Worm (Caenorhabditis elegans) whole organism, late embryonic: ENCODE results near the gene tsp-1.

ENCODE experiments used
- C08G9.2 ChIP-seq: sonication (generic microtip); optimal IDR thresholded peaks from 2 replicates; lab custom pipeline; 2016; ENCODE audit warnings: mild to moderate bottlenecking, missing genetic modification characterization, moderate library complexity, missing compliant biosample characterization
- C38D4.7 ChIP-seq: fragments of 200-800 bp; sonication (Bioruptor generic); optimal IDR thresholded peaks from 2 replicates; lab custom pipeline; 2018; ENCODE audit warnings: mild to moderate bottlenecking, missing genetic modification characterization, moderate library complexity, missing compliant biosample characterization
- F13H6.1 ChIP-seq: sonication (generic microtip); optimal IDR thresholded peaks from 2 replicates; lab custom pipeline; 2016; ENCODE audit warnings: missing genetic modification characterization, missing compliant biosample characterization
- ama-1 ChIP-seq: fragments of 150-350 bp; optimal IDR thresholded peaks from 2 replicates; lab custom pipeline; 2014
- ceh-18 ChIP-seq: sonication (generic microtip); optimal IDR thresholded peaks from 2 replicates; lab custom pipeline; 2016; ENCODE audit warnings: missing genetic modification characterization, missing compliant biosample characterization
- ceh-19 ChIP-seq: fragments of 200-800 bp; sonication (Bioruptor generic); optimal IDR thresholded peaks from 2 replicates; lab custom pipeline; 2018; ENCODE audit warnings: mild to moderate bottlenecking, missing genetic modification characterization, missing compliant biosample characterization
- ceh-22 ChIP-seq: sonication (generic microtip); optimal IDR thresholded peaks from 2 replicates; lab custom pipeline; 2017; ENCODE audit warnings: missing biosample characterization, missing genetic modification characterization
- ceh-24 ChIP-seq: sonication (generic microtip); optimal IDR thresholded peaks from 2 replicates; lab custom pipeline; 2016; ENCODE audit warnings: mild to moderate bottlenecking, missing genetic modification characterization, missing compliant biosample characterization
- ceh-31 ChIP-seq: sonication (generic microtip); optimal IDR thresholded peaks from 2 replicates; lab custom pipeline; 2016; ENCODE audit warnings: missing genetic modification characterization, missing compliant biosample characterization
- ceh-9 ChIP-seq: sonication (generic microtip); optimal IDR thresholded peaks from 2 replicates; lab custom pipeline; 2016; ENCODE audit warnings: mild to moderate bottlenecking, missing genetic modification characterization, inconsistent platforms, missing compliant biosample characterization
- elt-2 ChIP-seq: sonication (generic microtip); optimal IDR thresholded peaks from 2 replicates; lab custom pipeline; 2016; ENCODE audit warnings: missing genetic modification reagents, missing genetic modification characterization, missing compliant biosample characterization
- fax-1 ChIP-seq: sonication (generic microtip); optimal IDR thresholded peaks from 2 replicates; lab custom pipeline; 2016; ENCODE audit warnings: missing genotype, missing genetic modification characterization, missing compliant biosample characterization
- fkh-10 ChIP-seq: fragments of 150-350 bp; optimal IDR thresholded peaks from 2 replicates; lab custom pipeline; 2014; ENCODE audit warnings: missing biosample characterization, missing genetic modification reagents, missing genetic modification characterization
- gmeb-2 ChIP-seq: sonication (generic microtip); optimal IDR thresholded peaks from 2 replicates; lab custom pipeline; 2016; ENCODE audit warnings: missing genetic modification characterization, inconsistent platforms, missing compliant biosample characterization
- hlh-30 ChIP-seq: sonication (generic microtip); optimal IDR thresholded peaks from 2 replicates; lab custom pipeline; 2017; ENCODE audit warnings: antibody characterized with exemption, missing genetic modification characterization, missing compliant biosample characterization; ENCODE audit not compliant: insufficient read depth
- hlh-8 ChIP-seq: sonication (generic microtip); optimal IDR thresholded peaks from 2 replicates; lab custom pipeline; 2016; ENCODE audit warnings: missing genotype, missing genetic modification characterization, missing compliant biosample characterization
- lin-11 ChIP-seq: fragments of 200-800 bp; sonication (Bioruptor generic); optimal IDR thresholded peaks from 2 replicates; lab custom pipeline; 2018; ENCODE audit warnings: mild to moderate bottlenecking, missing genetic modification characterization, missing compliant biosample characterization
- nfya-1 ChIP-seq: sonication (generic microtip); optimal IDR thresholded peaks from 2 replicates; lab custom pipeline; 2017; ENCODE audit warnings: missing genetic modification characterization, mild to moderate bottlenecking, missing compliant biosample characterization, antibody characterized with exemption, moderate library complexity
- nhr-232 ChIP-seq: sonication (generic microtip); optimal IDR thresholded peaks from 2 replicates; lab custom pipeline; 2016; ENCODE audit warnings: missing genetic modification characterization, missing compliant biosample characterization
- odd-2 ChIP-seq: sonication (generic microtip); optimal IDR thresholded peaks from 2 replicates; lab custom pipeline; 2017; ENCODE audit warnings: antibody characterized with exemption, mild to moderate bottlenecking, missing genetic modification characterization, missing compliant biosample characterization
- pat-9 ChIP-seq: fragments of 200-800 bp; sonication (Bioruptor generic); optimal IDR thresholded peaks from 2 replicates; lab custom pipeline; 2018; ENCODE audit warnings: mild to moderate bottlenecking, missing genetic modification characterization, moderate library complexity, missing compliant biosample characterization
- pax-1 ChIP-seq: fragments of 150-350 bp; optimal IDR thresholded peaks from 2 replicates; lab custom pipeline; 2014; ENCODE audit warnings: missing biosample characterization, missing genetic modification characterization
- pha-2 ChIP-seq: sonication (generic microtip); optimal IDR thresholded peaks from 2 replicates; lab custom pipeline; 2017; ENCODE audit warnings: mild to moderate bottlenecking, missing genetic modification characterization, missing compliant biosample characterization
- pha-4 ChIP-seq: fragments of 150-350 bp; optimal IDR thresholded peaks from 2 replicates; lab custom pipeline; 2018; ENCODE audit warnings: missing biosample characterization, missing genetic modification reagents, missing genetic modification characterization
- pqm-1 ChIP-seq: sonication (generic microtip); optimal IDR thresholded peaks from 2 replicates; lab custom pipeline; 2016; ENCODE audit warnings: missing genetic modification characterization, missing compliant biosample characterization
- pros-1 ChIP-seq: fragments of 150-350 bp; optimal IDR thresholded peaks from 2 replicates; lab custom pipeline; 2014; ENCODE audit warnings: missing biosample characterization, missing genetic modification reagents, missing genetic modification characterization
- rnt-1 ChIP-seq: sonication (generic microtip); optimal IDR thresholded peaks from 2 replicates; lab custom pipeline; 2016; ENCODE audit warnings: missing genetic modification characterization, missing compliant biosample characterization
- sdc-2 ChIP-seq: sonication (generic microtip); optimal IDR thresholded peaks from 2 replicates; lab custom pipeline; 2016; ENCODE audit warnings: missing genotype, missing genetic modification characterization, missing compliant biosample characterization
- sox-2 ChIP-seq: fragments of 200-800 bp; sonication (Bioruptor generic); IDR thresholded peaks from 2 replicates; pipeline ENCODE4 v1.3.6; 2022; ENCODE audit warnings: missing genetic modification reagents, missing genetic modification characterization, missing compliant biosample characterization
- sox-4 ChIP-seq: sonication (generic microtip); optimal IDR thresholded peaks from 2 replicates; lab custom pipeline; 2017; ENCODE audit warnings: mild to moderate bottlenecking, missing genetic modification characterization, inconsistent platforms, missing compliant biosample characterization
- syd-9 ChIP-seq: sonication (generic microtip); optimal IDR thresholded peaks from 2 replicates; lab custom pipeline; 2016; ENCODE audit warnings: mild to moderate bottlenecking, missing genetic modification characterization, moderate library complexity, missing compliant biosample characterization
- tbx-2 ChIP-seq: sonication (generic microtip); optimal IDR thresholded peaks from 2 replicates; lab custom pipeline; 2016; ENCODE audit warnings: missing genetic modification characterization, missing compliant biosample characterization
- ttx-3 ChIP-seq: sonication (generic microtip); optimal IDR thresholded peaks from 2 replicates; lab custom pipeline; 2016; ENCODE audit warnings: missing genetic modification reagents, missing genetic modification characterization, missing compliant biosample characterization
- unc-42 ChIP-seq: sonication (generic microtip); optimal IDR thresholded peaks from 2 replicates; lab custom pipeline; 2016; ENCODE audit warnings: missing genotype, missing genetic modification characterization, missing compliant biosample characterization
- unc-55 ChIP-seq: sonication (generic microtip); optimal IDR thresholded peaks from 2 replicates; lab custom pipeline; 2017; ENCODE audit warnings: missing biosample characterization, missing genetic modification reagents, missing genetic modification characterization
- unc-86 ChIP-seq: sonication (generic microtip); optimal IDR thresholded peaks from 2 replicates; lab custom pipeline; 2016; ENCODE audit warnings: missing genetic modification characterization, missing compliant biosample characterization
- ztf-16 ChIP-seq: sonication (generic microtip); optimal IDR thresholded peaks from 2 replicates; lab custom pipeline; 2017; ENCODE audit warnings: missing genetic modification characterization, missing compliant biosample characterization

tsp-1 gene

ce11 chrIII:8239325-8239724, at the start of gene tsp-1:
TSS of gene tsp-1 (minus strand) at chrIII:8239423.
- TF ChIP-seq lin-11, result no peak
- TF ChIP-seq ama-1, result no peak
- TF ChIP-seq ztf-16 (tag; lab: Kevin White, UChicago), result no peak
- peak; percentile 24 for TF ChIP-seq elt-2 (tag; lab: Kevin White, UChicago)
- TF ChIP-seq gmeb-2 (tag; lab: Kevin White, UChicago), result no peak

- no peak for TF ChIP-seq fax-1 (tag; lab: Kevin White, UChicago)
- TF ChIP-seq unc-55 (GFP tag; lab: Kevin White, UChicago), result peak; percentile 46
- peak; percentile 17 for TF ChIP-seq F13H6.1
- no peak for TF ChIP-seq ttx-3
- TF ChIP-seq pha-2 (tag; lab: Kevin White, UChicago), result no peak
- peak; percentile 45 for TF ChIP-seq ceh-19 (GFP tag; lab: Kevin White, UChicago)
- TF ChIP-seq rnt-1 (tag; lab: Kevin White, UChicago), result peak; percentile 34
- peak; percentile 44 for TF ChIP-seq nfya-1 (tag; lab: Kevin White, UChicago)
- TF ChIP-seq unc-42 (tag; lab: Kevin White, UChicago), result peak; percentile 44
- peak; percentile 62 for TF ChIP-seq ceh-18 (tag; lab: Kevin White, UChicago)
Observed at ce11 chrIII:8287519-8287918, 48.3 kb upstream of the tsp-1 start.

ce11 chrIII:8286824-8287223, 47.6 kb upstream of the tsp-1 start:
- TF ChIP-seq pros-1, result no peak
- no peak for TF ChIP-seq hlh-8 (tag; lab: Kevin White, UChicago)
- no peak for TF ChIP-seq ttx-3
- TF ChIP-seq fkh-10 (GFP tag; lab: Kevin White, UChicago), result no peak
- TF ChIP-seq ceh-22 (tag; lab: Kevin White, UChicago), result no peak
- no peak for TF ChIP-seq gmeb-2 (tag; lab: Kevin White, UChicago)
- TF ChIP-seq sox-2, result no peak
- TF ChIP-seq ceh-19 (GFP tag; lab: Kevin White, UChicago), result no peak
- TF ChIP-seq odd-2, result no peak
- no peak for TF ChIP-seq pha-2 (tag; lab: Kevin White, UChicago)
- no peak for TF ChIP-seq ceh-31 (tag; lab: Kevin White, UChicago)
- TF ChIP-seq ceh-9, result no peak

- no peak for TF ChIP-seq nhr-232 (tag; lab: Kevin White, UChicago)
- TF ChIP-seq unc-42 (tag; lab: Kevin White, UChicago), result peak; percentile 61
- TF ChIP-seq F13H6.1, result no peak
- no peak for TF ChIP-seq ceh-24 (tag; lab: Kevin White, UChicago)
- TF ChIP-seq ama-1, result no peak
- TF ChIP-seq pha-2 (tag; lab: Kevin White, UChicago), result no peak
- TF ChIP-seq odd-2, result no peak
Observed at ce11 chrIII:8286003-8286402, 46.8 kb upstream of the tsp-1 start.

- TF ChIP-seq pqm-1 (tag; lab: Kevin White, UChicago), result no peak
- no peak for TF ChIP-seq pat-9 (tag; lab: Kevin White, UChicago)
- TF ChIP-seq ztf-16 (tag; lab: Kevin White, UChicago), result no peak
- no peak for TF ChIP-seq ama-1
- TF ChIP-seq sox-2, result no peak
- no peak for TF ChIP-seq pha-4
- no peak for TF ChIP-seq unc-86
- TF ChIP-seq odd-2, result no peak
- TF ChIP-seq C38D4.7 (GFP tag; lab: Kevin White, UChicago), result no peak
- no peak for TF ChIP-seq C08G9.2 (tag; lab: Kevin White, UChicago)
- no peak for TF ChIP-seq ttx-3
- TF ChIP-seq tbx-2, result no peak
- no peak for TF ChIP-seq ceh-31 (tag; lab: Kevin White, UChicago)
- TF ChIP-seq syd-9, result no peak
- no peak for TF ChIP-seq sdc-2 (tag; lab: Kevin White, UChicago)
- no peak for TF ChIP-seq pha-2 (tag; lab: Kevin White, UChicago)
- no peak for TF ChIP-seq pax-1 (tag; lab: Kevin White, UChicago)
- TF ChIP-seq hlh-8 (tag; lab: Kevin White, UChicago), result no peak
- TF ChIP-seq hlh-30, result no peak
- no peak for TF ChIP-seq sox-4 (tag; lab: Kevin White, UChicago)
- TF ChIP-seq, all 69 proteins: peak for 0
Observed at ce11 chrIII:8283525-8283924, 44.3 kb upstream of the tsp-1 start.
